Fruit fly (Drosophila melanogaster): ENCODE measurements around the gene CG42399.

DNA sequence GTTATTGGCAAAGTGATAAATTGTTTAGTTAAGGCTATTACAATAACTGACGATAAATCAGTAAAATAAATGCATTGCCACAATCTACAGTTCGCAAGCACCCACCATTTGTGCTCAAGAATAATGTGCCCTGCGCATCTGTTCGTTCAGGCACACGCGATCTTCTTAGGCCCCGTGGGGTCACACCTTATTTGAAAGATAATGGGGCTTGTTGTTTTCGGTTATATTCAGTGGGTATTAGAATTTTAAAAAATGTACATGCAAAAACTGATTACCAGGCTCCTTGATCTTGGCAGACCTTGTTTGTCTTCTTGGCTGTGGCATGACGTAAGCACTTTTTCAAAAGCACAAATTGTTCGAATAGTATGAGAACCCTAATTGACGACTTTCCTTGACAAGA lies 46.1 kb downstream of the CG42399 start:
- TF ChIP-seq psq (optimal IDR thresholded peaks at IDR 0.05): no peak
- TF ChIP-seq Dll (optimal IDR thresholded peaks at IDR 0.05): no peak
- no peak for TF ChIP-seq usp (GFP tag; optimal IDR thresholded peaks at IDR 0.05)

Measured in whole organism.